Fruit fly (Drosophila melanogaster) whole organism, wandering third instar larva: Measurements from ENCODE around the gene CG32573.
A peak's percentile ranks its signal among the peaks of the same experiment; 100 is the strongest.

Experiments used
- Abd-B ChIP-seq: fragments of >200 bp; optimal IDR thresholded peaks from 2 replicates; lab custom pipeline; 2017; ENCODE audit warnings: missing biosample characterization, missing genetic modification characterization
- CG32264 ChIP-seq: fragments of 200-800 bp; sonication (Bioruptor generic); optimal IDR thresholded peaks from 2 replicates; lab custom pipeline; 2016; ENCODE audit warnings: missing biosample characterization, missing genetic modification characterization
- CG9705 ChIP-seq: fragments of 200-800 bp; sonication (Bioruptor generic); optimal IDR thresholded peaks from 2 replicates; lab custom pipeline; 2018; ENCODE audit warnings: missing biosample characterization, mild to moderate bottlenecking, missing genetic modification characterization
- Dfd ChIP-seq: fragments of >200 bp; optimal IDR thresholded peaks from 2 replicates; lab custom pipeline; 2017; ENCODE audit warnings: missing biosample characterization, missing genetic modification characterization
- Dif ChIP-seq: fragments of 200-275, 200-300 bp; sonication (Bioruptor generic); optimal IDR thresholded peaks from 2 replicates; lab custom pipeline; 2018; ENCODE audit warnings: missing biosample characterization, missing genetic modification characterization; ENCODE audit not compliant: partially characterized antibody
- GATAd ChIP-seq: sonication (Bioruptor generic); optimal IDR thresholded peaks from 2 replicates; lab custom pipeline; 2016; ENCODE audit warnings: missing biosample characterization, missing genetic modification characterization
- HLH106 ChIP-seq: fragments of 200-800 bp; optimal IDR thresholded peaks from 3 replicates; lab custom pipeline; 2019; ENCODE audit warnings: missing biosample characterization, mild to moderate bottlenecking, missing genetic modification characterization, moderate library complexity
- Hnf4 ChIP-seq: fragments of 200-800 bp; sonication (Bioruptor generic); optimal IDR thresholded peaks from 2 replicates; lab custom pipeline; 2016; ENCODE audit warnings: missing biosample characterization, mild to moderate bottlenecking, missing genetic modification characterization
- Hr78 ChIP-seq: fragments of >200 bp; optimal IDR thresholded peaks from 2 replicates; lab custom pipeline; 2017; ENCODE audit warnings: missing biosample characterization, missing genetic modification characterization
- Hr83 ChIP-seq: fragments of 200-300 bp; sonication (Bioruptor generic); optimal IDR thresholded peaks from 2 replicates; lab custom pipeline; 2016; ENCODE audit warnings: missing biosample characterization, mild to moderate bottlenecking, missing genetic modification characterization, moderate library complexity; ENCODE audit not compliant: poor library complexity, severe bottlenecking
- Jra ChIP-seq: sonication (Bioruptor generic); optimal IDR thresholded peaks from 2 replicates; lab custom pipeline; 2016; ENCODE audit warnings: missing biosample characterization, missing genetic modification characterization
- Mio ChIP-seq: sonication (Bioruptor generic); optimal IDR thresholded peaks from 2 replicates; lab custom pipeline; 2016; ENCODE audit warnings: missing biosample characterization, missing genetic modification characterization
- OdsH ChIP-seq: fragments of 200-800 bp; sonication (Bioruptor generic); optimal IDR thresholded peaks from 2 replicates; lab custom pipeline; 2016; ENCODE audit warnings: missing biosample characterization, mild to moderate bottlenecking, missing genetic modification characterization
- Rel ChIP-seq, 2 experiments: fragments of 200-800 bp; sonication (Bioruptor generic) in 1 of 2; optimal IDR thresholded peaks; 2 replicates in 1 of 2; 3 replicates in 1 of 2; lab custom pipeline; 2016 to 2019; ENCODE audit warnings: mild to moderate bottlenecking in 2 of 2, missing biosample characterization in 2 of 2, missing genetic modification characterization in 2 of 2, moderate library complexity in 1 of 2
- Sp1 ChIP-seq: fragments of 200-800 bp; sonication (Bioruptor generic); optimal IDR thresholded peaks from 3 replicates; lab custom pipeline; 2019; ENCODE audit warnings: missing biosample characterization, mild to moderate bottlenecking, missing genetic modification characterization, moderate library complexity
- Vsx2 ChIP-seq: fragments of 200-300, 225-300 bp; sonication (Bioruptor generic); optimal IDR thresholded peaks from 2 replicates; lab custom pipeline; 2018; ENCODE audit warnings: missing biosample characterization, missing genetic modification characterization; ENCODE audit not compliant: partially characterized antibody
- br ChIP-seq: fragments of 200-800 bp; sonication (Bioruptor generic); optimal IDR thresholded peaks from 2 replicates; lab custom pipeline; 2016; ENCODE audit warnings: missing biosample characterization, missing genetic modification characterization
- brk ChIP-seq: fragments of 200-800 bp; sonication (Bioruptor generic); optimal IDR thresholded peaks from 2 replicates; lab custom pipeline; 2016; ENCODE audit warnings: missing biosample characterization, mild to moderate bottlenecking, missing genetic modification characterization
- dl ChIP-seq, 2 experiments: fragments of 175-275, 200-275 bp in 1 of 2; fragments of 200-275 bp in 1 of 2; sonication (Bioruptor generic); optimal IDR thresholded peaks; lab custom pipeline; 2018; ENCODE audit warnings: mild to moderate bottlenecking in 2 of 2, missing biosample characterization in 2 of 2, missing genetic modification characterization in 2 of 2, moderate library complexity in 2 of 2; ENCODE audit not compliant: partially characterized antibody in 2 of 2, insufficient read depth in 1 of 2
- dmrt93B ChIP-seq: fragments of 200-800 bp; sonication (Bioruptor generic); optimal IDR thresholded peaks from 2 replicates; lab custom pipeline; 2018; ENCODE audit warnings: missing biosample characterization, mild to moderate bottlenecking, missing genetic modification characterization
- dsf ChIP-seq: sonication (Bioruptor generic); optimal IDR thresholded peaks from 2 replicates; lab custom pipeline; 2016; ENCODE audit warnings: missing biosample characterization, missing genetic modification characterization, borderline replicate concordance
- ey ChIP-seq: fragments of 200-800 bp; sonication (Bioruptor generic); optimal IDR thresholded peaks from 2 replicates; lab custom pipeline; 2016; ENCODE audit warnings: missing biosample characterization, missing genetic modification characterization
- foxo ChIP-seq, 2 experiments: fragments of 200-800 bp; sonication (Bioruptor generic); optimal IDR thresholded peaks; 2 replicates in 1 of 2; 3 replicates in 1 of 2; lab custom pipeline; 2016 to 2017; ENCODE audit warnings: missing biosample characterization in 2 of 2, missing genetic modification characterization in 2 of 2
- fru ChIP-seq: fragments of 200-800 bp; sonication (Bioruptor generic); optimal IDR thresholded peaks from 3 replicates; lab custom pipeline; 2016; ENCODE audit warnings: missing biosample characterization, mild to moderate bottlenecking, missing genetic modification characterization
- h ChIP-seq: fragments of 200-800 bp; sonication (Bioruptor generic); optimal IDR thresholded peaks from 3 replicates; lab custom pipeline; 2016; ENCODE audit warnings: missing biosample characterization, mild to moderate bottlenecking, missing genetic modification characterization
- jim ChIP-seq: fragments of 175-275, 200-325 bp; sonication (Bioruptor generic); optimal IDR thresholded peaks from 2 replicates; lab custom pipeline; 2016; ENCODE audit warnings: missing biosample characterization, mild to moderate bottlenecking, missing genetic modification characterization
- lola ChIP-seq: fragments of >200 bp; optimal IDR thresholded peaks from 2 replicates; lab custom pipeline; 2017; ENCODE audit warnings: missing biosample characterization, missing genetic modification characterization
- pan ChIP-seq: fragments of >200 bp; optimal IDR thresholded peaks from 2 replicates; lab custom pipeline; 2017
- psq ChIP-seq: fragments of 200-800 bp; sonication (Bioruptor generic); optimal IDR thresholded peaks from 3 replicates; lab custom pipeline; 2017; ENCODE audit warnings: missing biosample characterization, mild to moderate bottlenecking, missing genetic modification characterization, moderate library complexity
- rgr ChIP-seq: fragments of 200-800 bp; sonication (Bioruptor generic); optimal IDR thresholded peaks from 3 replicates; lab custom pipeline; 2016; ENCODE audit warnings: missing biosample characterization, mild to moderate bottlenecking, missing genetic modification characterization
- sage ChIP-seq: fragments of 200-800 bp; sonication (Bioruptor generic); optimal IDR thresholded peaks from 2 replicates; lab custom pipeline; 2016; ENCODE audit warnings: missing biosample characterization, mild to moderate bottlenecking, missing genetic modification characterization
- sv ChIP-seq: fragments of 200-800 bp; sonication (Bioruptor generic); optimal IDR thresholded peaks from 3 replicates; lab custom pipeline; 2016; ENCODE audit warnings: missing biosample characterization, missing genetic modification characterization
- tai ChIP-seq: sonication (Bioruptor generic); optimal IDR thresholded peaks from 2 replicates; lab custom pipeline; 2016; ENCODE audit warnings: missing biosample characterization, missing genetic modification characterization
- usp ChIP-seq: fragments of >200 bp; optimal IDR thresholded peaks from 2 replicates; lab custom pipeline; 2017; ENCODE audit warnings: missing biosample characterization, missing genetic modification characterization
- woc ChIP-seq: sonication (Bioruptor generic); optimal IDR thresholded peaks from 2 replicates; lab custom pipeline; 2016; ENCODE audit warnings: missing biosample characterization, mild to moderate bottlenecking, missing genetic modification characterization

CG32573 gene

DNA sequence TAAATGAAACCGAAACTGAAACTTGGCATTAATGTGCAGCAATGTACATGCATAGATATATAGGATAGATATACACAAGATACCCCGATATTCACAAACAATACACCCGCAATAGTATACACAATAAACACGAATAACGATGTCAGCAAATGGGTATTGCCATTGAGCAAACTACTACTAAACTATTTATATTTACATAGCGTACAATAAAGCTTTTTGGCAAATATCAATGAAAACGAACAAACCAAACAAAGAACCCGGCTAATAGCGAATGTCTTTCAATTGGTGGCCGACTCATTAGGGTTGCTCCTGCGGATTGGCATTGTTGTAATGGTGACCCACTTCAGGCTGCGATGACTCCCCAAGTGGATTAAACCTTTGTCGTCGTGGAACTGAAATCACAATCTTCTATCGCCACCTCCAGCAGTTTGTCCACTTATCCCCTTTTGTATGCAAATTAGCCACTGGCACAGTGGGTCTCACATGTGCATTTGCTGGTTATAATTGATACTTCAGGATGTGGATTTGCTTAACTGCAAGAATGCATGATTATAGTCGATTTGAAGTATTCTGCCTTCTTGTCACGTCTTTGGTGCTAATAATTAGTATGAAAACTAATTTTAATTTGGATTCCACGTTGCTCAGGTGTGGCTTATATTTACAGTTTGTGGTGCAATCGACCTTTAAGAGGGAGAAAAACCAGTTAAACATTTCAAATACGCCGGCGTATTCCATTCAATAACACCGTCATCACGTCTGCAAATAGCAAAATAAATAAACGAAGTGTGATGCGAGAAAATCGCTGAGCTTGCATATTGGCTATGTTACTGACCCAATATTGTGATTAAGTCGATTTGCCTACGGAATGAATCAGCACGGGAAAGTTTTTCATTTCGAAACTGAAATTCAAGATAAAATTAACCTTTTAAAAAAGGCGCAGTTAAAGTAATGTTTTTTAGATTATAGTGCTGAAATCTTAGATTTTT is 805 bp upstream of the CG32573 start:
- TF ChIP-seq Vsx2 (no peak), fru (GFP tag; lab: Kevin White, UChicago) (peak; percentile 69), pan (lab: Kevin White, UChicago) (no peak), dl (GFP tag; optimal IDR thresholded peaks at IDR 0.05; lab: Kevin White, UChicago; ENCODE audit: insufficient read depth in 1 of 2, partially characterized antibody in 2 of 2) (no peak), Abd-B (GFP tag; lab: Kevin White, UChicago) (no peak), brk (GFP tag; lab: Kevin White, UChicago) (no peak), sv (GFP tag; lab: Kevin White, UChicago) (peak; percentile 41), lola (no peak), psq (no peak), GATAd (GFP tag; lab: Kevin White, UChicago) (no peak), sage (GFP tag; lab: Kevin White, UChicago) (no peak), ey (GFP tag; lab: Kevin White, UChicago) (peak; percentile 44), Hnf4 (GFP tag; lab: Kevin White, UChicago) (no peak), Hr83 (GFP tag; lab: Kevin White, UChicago) (no peak), Rel (GFP tag; optimal IDR thresholded peaks at IDR 0.05; lab: Kevin White, UChicago) (no peak), Rel (tag; optimal IDR thresholded peaks at IDR 0.05; lab: Kevin White, UChicago) (no peak), woc (GFP tag; lab: Kevin White, UChicago) (peak; percentile 62), jim (GFP tag; lab: Kevin White, UChicago) (no peak), rgr (GFP tag; lab: Kevin White, UChicago) (no peak), dmrt93B (GFP tag; lab: Kevin White, UChicago) (no peak), foxo (GFP tag; optimal IDR thresholded peaks at IDR 0.05; lab: Kevin White, UChicago) (peak in 1 of 2 experiments; percentile 71), br (GFP tag; lab: Kevin White, UChicago) (no peak), h (GFP tag; lab: Kevin White, UChicago) (no peak), CG9705 (GFP tag; lab: Kevin White, UChicago) (no peak), Hr78 (no peak), dsf (no peak), OdsH (GFP tag; lab: Kevin White, UChicago) (no peak), Mio (GFP tag; lab: Kevin White, UChicago) (no peak), Dif (no peak), HLH106 (tag; lab: Kevin White, UChicago) (no peak), Jra (GFP tag; lab: Kevin White, UChicago) (no peak), Dfd (GFP tag; lab: Kevin White, UChicago) (no peak), usp (no peak), tai (no peak), CG32264 (GFP tag; lab: Kevin White, UChicago) (peak; percentile 57)

DNA sequence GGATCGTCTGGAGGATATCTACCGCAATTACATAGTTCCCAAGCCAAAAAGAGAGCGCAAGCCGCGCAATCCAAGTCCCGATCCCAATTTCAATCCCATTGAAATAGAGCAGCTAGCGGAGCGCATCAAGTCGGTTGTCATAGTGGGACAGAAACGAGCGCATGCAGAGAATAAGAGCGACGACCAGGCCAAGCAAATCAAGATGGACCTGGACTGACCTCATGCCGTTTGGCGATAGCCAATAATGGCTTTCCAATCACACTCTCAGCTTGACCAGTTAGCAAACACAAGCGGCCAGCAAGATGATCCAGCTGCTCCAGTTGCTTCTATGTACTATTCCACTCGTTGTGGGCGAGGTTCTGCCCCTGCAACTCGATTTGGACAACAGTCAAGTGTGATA is 449 bp downstream of the CG32573 start:
- TF ChIP-seq sage (GFP tag; lab: Kevin White, UChicago): no peak
- TF ChIP-seq HLH106 (tag; lab: Kevin White, UChicago): no peak
- TF ChIP-seq Sp1: no peak
- TF ChIP-seq OdsH (GFP tag; lab: Kevin White, UChicago): no peak
- TF ChIP-seq Rel (GFP tag; optimal IDR thresholded peaks at IDR 0.05; lab: Kevin White, UChicago): no peak
- TF ChIP-seq Rel (tag; optimal IDR thresholded peaks at IDR 0.05; lab: Kevin White, UChicago): no peak
- no peak for TF ChIP-seq Hr83 (GFP tag; lab: Kevin White, UChicago)

DNA sequence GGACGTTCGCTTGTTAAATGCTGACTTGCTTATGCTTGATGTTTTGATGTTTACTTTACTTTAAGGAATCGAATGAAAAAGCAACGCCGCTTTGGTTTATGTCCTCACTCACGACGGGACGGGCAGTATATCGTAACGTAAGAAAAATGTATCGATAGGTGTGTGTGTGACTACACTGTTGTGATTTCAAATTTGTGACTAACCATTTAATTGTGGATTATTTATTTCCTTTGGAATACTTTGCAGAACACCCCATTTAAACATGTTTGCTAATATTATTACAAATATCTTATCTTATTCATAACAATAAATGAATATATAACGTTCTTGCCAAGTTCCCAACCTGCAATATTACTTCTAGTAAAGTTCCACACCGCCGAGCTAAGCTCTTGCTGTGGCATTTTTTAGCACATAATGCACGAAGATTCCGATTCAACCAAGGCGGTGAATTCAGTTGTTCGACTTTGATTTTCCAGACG is 3.8 kb downstream of the CG32573 start, which contains the start of the genes Nemp and r:
Gene Nemp, minus strand, starts transcription at position 85 of the 479 bp plus-strand sequence.
Gene r, plus strand, starts transcription at position 429 of the 479 bp plus-strand sequence.
- TF ChIP-seq sage (GFP tag; lab: Kevin White, UChicago) (no peak), fru (GFP tag; lab: Kevin White, UChicago) (peak; percentile 23)
